Fruit fly (Drosophila melanogaster) ovary, adult (tissue): ENCODE data around the gene slmo.

Experiments used
- CG17801 ChIP-seq: fragments of 200-800 bp; optimal IDR thresholded peaks from 2 replicates; lab custom pipeline; 2019; ENCODE audit warnings: missing biosample characterization, mild to moderate bottlenecking, missing genetic modification characterization, moderate library complexity; ENCODE audit not compliant: partially characterized antibody

The slmo gene

dm6 chr2L:6080329-6080728 lies 31.8 kb upstream of the slmo start:
- TF ChIP-seq CG17801 (GFP tag; lab: Kevin White, UChicago): no peak

dm6 chr2L:6078757-6079351 lies 30.3 kb upstream of the slmo start:
- TF ChIP-seq CG17801 (GFP tag; lab: Kevin White, UChicago): peak; percentile 2

DNA sequence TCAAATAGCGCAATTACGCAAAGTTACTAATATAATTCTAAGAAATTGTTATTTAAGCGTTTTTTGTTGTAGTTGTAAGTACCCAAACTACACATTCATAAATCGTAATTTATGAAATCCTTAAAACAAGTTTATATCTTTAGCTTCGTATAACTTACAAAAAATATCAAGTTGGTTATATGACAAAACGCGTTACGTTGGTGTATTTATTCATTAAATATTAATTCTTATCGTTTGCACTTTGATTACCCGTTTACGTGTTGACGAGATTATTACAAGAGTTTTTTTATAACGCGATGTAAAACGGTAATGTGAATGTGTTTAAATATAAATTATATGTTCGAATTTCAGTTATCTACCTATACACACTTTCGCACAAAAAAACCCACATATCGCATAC lies 29.1 kb upstream of the slmo start:
- TF ChIP-seq CG17801 (GFP tag; lab: Kevin White, UChicago): no peak

dm6 chr2L:6076829-6077364 lies 28.4 kb upstream of the slmo start:
- no peak for TF ChIP-seq CG17801 (GFP tag; lab: Kevin White, UChicago)

dm6 chr2L:6076143-6076542 lies 27.6 kb upstream of the slmo start:
- no peak for TF ChIP-seq CG17801 (GFP tag; lab: Kevin White, UChicago)

- TF ChIP-seq CG17801 (GFP tag; lab: Kevin White, UChicago): no peak
Observed at dm6 chr2L:6075345-6075744, 26.8 kb upstream of the slmo start.

DNA sequence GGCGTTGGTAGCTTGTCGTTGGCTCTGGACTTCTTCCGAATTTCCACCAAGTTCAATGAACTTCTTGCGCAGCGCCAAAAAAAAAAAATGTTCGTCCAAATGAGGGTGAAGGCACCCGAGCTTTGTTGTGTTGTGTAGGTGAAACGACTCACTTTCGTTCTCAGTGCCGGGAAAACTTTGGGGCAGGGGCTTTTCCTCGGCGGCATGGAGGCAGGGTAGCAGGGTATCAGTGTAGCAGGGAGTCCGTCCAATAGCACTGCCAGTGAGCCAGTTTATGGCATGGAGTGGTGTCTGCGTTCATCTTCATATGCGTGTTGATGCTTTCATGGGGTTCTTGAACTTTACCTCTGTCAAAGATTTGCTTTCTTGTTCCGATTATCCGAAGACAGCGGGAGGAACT lies 25.8 kb upstream of the slmo start:
- TF ChIP-seq CG17801 (GFP tag; lab: Kevin White, UChicago): no peak

DNA sequence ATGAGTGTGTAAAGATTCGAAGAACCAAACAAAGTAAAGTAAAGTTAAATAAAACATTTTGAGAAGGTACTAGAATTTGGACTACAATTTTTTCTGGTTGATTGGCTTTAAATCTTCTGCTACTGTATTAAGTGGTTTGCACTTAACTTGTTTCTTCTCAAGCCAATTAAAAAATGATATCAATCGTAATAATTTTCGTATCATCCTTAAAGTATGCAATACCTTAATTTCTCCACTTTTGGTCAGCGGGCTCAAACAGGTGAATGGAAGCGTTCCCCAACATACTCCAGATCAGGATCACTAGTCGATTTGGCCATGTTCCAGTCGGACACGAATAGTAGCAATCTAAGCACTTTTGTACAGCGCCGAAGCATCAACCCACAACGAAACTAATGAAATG lies 25.4 kb upstream of the slmo start:
- no peak for TF ChIP-seq CG17801 (GFP tag; lab: Kevin White, UChicago)

dm6 chr2L:6072124-6072523 lies 23.6 kb upstream of the slmo start:
- no peak for TF ChIP-seq CG17801 (GFP tag; lab: Kevin White, UChicago)

DNA sequence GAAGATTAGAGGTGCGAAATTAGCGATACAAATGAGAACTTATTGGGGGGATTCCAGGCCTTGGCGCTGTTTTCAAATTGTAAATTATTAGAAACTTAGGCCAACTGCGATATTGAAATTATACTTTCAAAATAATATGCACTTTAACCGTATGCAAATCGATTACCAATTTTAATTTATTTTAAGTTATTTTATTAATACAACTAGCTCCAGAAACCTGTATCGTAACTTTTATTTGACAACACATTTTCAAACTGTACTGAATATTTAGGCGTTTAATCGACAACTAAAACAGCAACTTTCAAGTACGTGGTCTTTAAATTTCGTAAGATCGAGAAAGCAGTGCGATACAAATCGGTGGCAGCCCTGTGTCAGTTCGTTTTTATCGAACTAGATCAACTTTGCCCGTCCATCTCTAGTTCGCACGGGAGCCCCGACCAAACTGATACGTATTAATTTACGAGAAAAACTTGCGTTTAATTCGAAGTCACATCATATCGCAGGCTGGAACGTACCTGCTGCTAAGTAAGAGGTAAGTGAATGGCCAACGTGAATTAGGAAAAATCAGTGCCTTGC lies 22.2 kb upstream of the slmo start, which contains the start of the genes CG9154 and Kr-h2:
Gene CG9154 (minus strand): TSS at position 31 of the 576 bp plus-strand sequence.
Gene Kr-h2 (plus strand): TSS at position 335 of the 576 bp plus-strand sequence.
- TF ChIP-seq CG17801 (GFP tag; lab: Kevin White, UChicago): no peak

- TF ChIP-seq CG17801 (GFP tag; lab: Kevin White, UChicago): no peak
Observed at dm6 chr2L:6068544-6069251, 20.2 kb upstream of the slmo start, which contains the start of the genes CG9150 and Pfdn1. Gene CG9150 (minus strand): TSS chr2L:6068594. Gene Pfdn1 (plus strand): TSS chr2L:6069079.

dm6 chr2L:6065823-6066222 lies 17.3 kb upstream of the slmo start, which contains the start of the genes Fbw5 and CG9147:
Gene Fbw5 (minus strand): TSS chr2L:6065953.
Gene CG9147 (plus strand): TSS chr2L:6065997.
- peak; percentile 99 for TF ChIP-seq CG17801 (GFP tag; lab: Kevin White, UChicago)

dm6 chr2L:6062382-6063082 lies 14.0 kb upstream of the slmo start, which contains the start of the genes ND-51 and CG13994:
Gene ND-51 (minus strand): TSS chr2L:6062757.
Gene CG13994 (plus strand): TSS chr2L:6062989.
- TF ChIP-seq CG17801 (GFP tag; lab: Kevin White, UChicago): peak; percentile 83

DNA sequence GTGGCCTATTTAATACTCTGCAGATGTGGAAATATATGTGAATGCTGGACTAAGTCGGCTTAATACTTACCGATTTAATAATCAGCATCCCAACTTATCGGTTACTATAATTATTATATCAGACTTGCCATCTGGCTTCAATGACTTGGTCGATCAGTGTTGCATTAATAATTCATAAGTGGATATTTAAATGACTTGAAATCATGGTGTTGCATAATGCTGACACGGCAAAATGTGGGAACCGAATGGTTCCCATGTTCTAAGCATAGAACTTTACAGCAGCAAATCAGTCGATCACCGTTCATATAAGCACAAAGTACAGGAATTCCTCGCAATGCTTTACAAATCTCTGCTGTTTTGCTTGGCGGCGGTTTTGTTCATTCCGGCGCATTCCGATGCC lies 11.7 kb upstream of the slmo start, which contains the start of gene CG34180:
Gene CG34180 (plus strand): TSS at position 301 of the 400 bp plus-strand sequence.
- TF ChIP-seq CG17801 (GFP tag; lab: Kevin White, UChicago): no peak
